Fruit fly (Drosophila melanogaster) whole organism, embryonic: ENCODE data around the gene CG3457.

ENCODE experiments used
- Atf3 ChIP-seq: fragments of 200-800 bp; sonication (Bioruptor generic); optimal IDR thresholded peaks from 3 replicates; lab custom pipeline; 2016; ENCODE audit warnings: missing biosample characterization, missing genetic modification characterization
- B-H2 ChIP-seq: fragments of 200-800 bp; sonication (Bioruptor generic); optimal IDR thresholded peaks from 2 replicates; lab custom pipeline; 2018; ENCODE audit warnings: missing biosample characterization, mild to moderate bottlenecking, missing genetic modification characterization
- CG10209 ChIP-seq: fragments of 200-800 bp; sonication (Bioruptor generic); optimal IDR thresholded peaks from 3 replicates; lab custom pipeline; 2017; ENCODE audit warnings: missing biosample characterization, mild to moderate bottlenecking, missing genetic modification characterization, missing genetic modification reagents
- CG10267 ChIP-seq: fragments of 200-800 bp; sonication (Bioruptor generic); optimal IDR thresholded peaks from 2 replicates; lab custom pipeline; 2018; ENCODE audit warnings: missing biosample characterization, mild to moderate bottlenecking, missing genetic modification characterization, moderate library complexity
- CG12659 ChIP-seq: fragments of 200-800 bp; sonication (Bioruptor generic); optimal IDR thresholded peaks from 3 replicates; lab custom pipeline; 2017; ENCODE audit warnings: mild to moderate bottlenecking, missing biosample characterization, missing genetic modification reagents, missing genetic modification characterization
- CG14667 ChIP-seq: fragments of 200-800 bp; sonication (Bioruptor generic); IDR thresholded peaks from 2 replicates; pipeline ENCODE4 v1.3.6; 2022; ENCODE audit warnings: missing biosample characterization, missing genetic modification characterization
- CG14710 ChIP-seq: fragments of 200-800 bp; sonication (Bioruptor generic); optimal IDR thresholded peaks from 3 replicates; lab custom pipeline; 2019; ENCODE audit warnings: missing biosample characterization, mild to moderate bottlenecking, missing genetic modification characterization, moderate library complexity
- CG15514 ChIP-seq: fragments of 200-800 bp; sonication (Bioruptor generic); optimal IDR thresholded peaks from 3 replicates; lab custom pipeline; 2017; ENCODE audit warnings: missing biosample characterization, missing genetic modification characterization, mild to moderate bottlenecking, moderate library complexity, missing genetic modification reagents
- CG16813 ChIP-seq: fragments of 200-800 bp; sonication (Bioruptor generic); IDR thresholded peaks from 3 replicates; pipeline ENCODE4 v1.3.6; 2022; ENCODE audit warnings: missing biosample characterization, missing genetic modification characterization; ENCODE audit not compliant: partially characterized antibody
- CG18262 ChIP-seq: fragments of 200-800 bp; optimal IDR thresholded peaks from 3 replicates; lab custom pipeline; 2019; ENCODE audit warnings: missing biosample characterization, mild to moderate bottlenecking, missing genetic modification characterization, moderate library complexity
- CG18476 ChIP-seq: fragments of 200-800 bp; sonication (Bioruptor generic); optimal IDR thresholded peaks from 2 replicates; lab custom pipeline; 2016; ENCODE audit warnings: missing biosample characterization, mild to moderate bottlenecking, missing genetic modification characterization
- CG2712 ChIP-seq: fragments of 200-800 bp; optimal IDR thresholded peaks from 3 replicates; lab custom pipeline; 2019; ENCODE audit warnings: missing biosample characterization, mild to moderate bottlenecking, missing genetic modification characterization, moderate library complexity
- CG4282 ChIP-seq: fragments of 200-800 bp; sonication (Bioruptor generic); optimal IDR thresholded peaks from 2 replicates; lab custom pipeline; 2016; ENCODE audit warnings: missing biosample characterization, missing genetic modification characterization
- CG6689 ChIP-seq: fragments of 200-800 bp; sonication (Bioruptor generic); IDR thresholded peaks from 2 replicates; pipeline ENCODE4 v1.3.6; 2022; ENCODE audit warnings: missing biosample characterization, missing genetic modification characterization
- CG7786 ChIP-seq: fragments of 200-800 bp; sonication (Bioruptor generic); optimal IDR thresholded peaks from 2 replicates; lab custom pipeline; 2016; ENCODE audit warnings: missing biosample characterization, missing genetic modification characterization
- CG8281 ChIP-seq: fragments of 200-800 bp; sonication (Bioruptor generic); optimal IDR thresholded peaks from 2 replicates; lab custom pipeline; 2018; ENCODE audit warnings: missing biosample characterization, mild to moderate bottlenecking, missing genetic modification characterization, moderate library complexity
- CG9609 ChIP-seq: fragments of 200-800 bp; sonication (Bioruptor generic); optimal IDR thresholded peaks from 3 replicates; lab custom pipeline; 2016; ENCODE audit warnings: missing biosample characterization, missing genetic modification characterization
- CG9932 ChIP-seq: fragments of 200-800 bp; sonication (Bioruptor generic); IDR thresholded peaks from 2 replicates; pipeline ENCODE4 v1.3.6; 2022; ENCODE audit warnings: missing biosample characterization, missing genetic modification characterization
- CrebB ChIP-seq: fragments of 200-800 bp; sonication (Bioruptor generic); optimal IDR thresholded peaks from 3 replicates; lab custom pipeline; 2018; ENCODE audit warnings: missing biosample characterization, mild to moderate bottlenecking, missing genetic modification characterization
- H15 ChIP-seq: fragments of 200-800 bp; sonication (Bioruptor generic); IDR thresholded peaks from 3 replicates; pipeline ENCODE4 v1.3.6; 2022; ENCODE audit warnings: missing biosample characterization, missing genetic modification characterization
- HmgZ ChIP-seq: fragments of 200-800 bp; sonication (Bioruptor generic); optimal IDR thresholded peaks from 2 replicates; lab custom pipeline; 2018; ENCODE audit warnings: missing biosample characterization, mild to moderate bottlenecking, missing genetic modification characterization
- Hr3 ChIP-seq: fragments of 200-800 bp; sonication (Bioruptor generic); optimal IDR thresholded peaks from 3 replicates; lab custom pipeline; 2016; ENCODE audit warnings: missing biosample characterization, missing genetic modification characterization
- NfI ChIP-seq: fragments of 200-800 bp; sonication (Bioruptor generic); optimal IDR thresholded peaks from 3 replicates; lab custom pipeline; 2018; ENCODE audit warnings: missing biosample characterization, mild to moderate bottlenecking, missing genetic modification characterization, moderate library complexity
- Opbp ChIP-seq: fragments of 200-800 bp; sonication (Bioruptor generic); IDR thresholded peaks from 3 replicates; pipeline ENCODE4 v1.3.6; 2022; ENCODE audit warnings: missing biosample characterization, missing genetic modification characterization; ENCODE audit not compliant: partially characterized antibody
- Ptx1 ChIP-seq: fragments of 200-800 bp; sonication (Bioruptor generic); IDR thresholded peaks from 2 replicates; pipeline ENCODE4 v1.3.6; 2022; ENCODE audit warnings: missing biosample characterization, missing genetic modification characterization
- Trl ChIP-seq, 3 experiments: fragments of >200 bp in 2 of 3; fragments of 200-800 bp in 1 of 3; sonication (Bioruptor generic) in 1 of 3; optimal IDR thresholded peaks; 2 replicates in 1 of 3; 3 replicates in 2 of 3; lab custom pipeline; 2016 to 2017; ENCODE audit warnings: missing biosample characterization in 1 of 3, missing genetic modification characterization in 1 of 3
- Xrp1 ChIP-seq: fragments of 200-800 bp; sonication (Bioruptor generic); IDR thresholded peaks from 2 replicates; pipeline ENCODE4 v1.3.6; 2022; ENCODE audit warnings: missing biosample characterization, missing genetic modification characterization
- al ChIP-seq: fragments of 200-800 bp; sonication (Bioruptor generic); IDR thresholded peaks from 2 replicates; pipeline ENCODE4 v1.3.6; 2022; ENCODE audit warnings: missing biosample characterization, missing genetic modification characterization
- chif ChIP-seq, 2 experiments: fragments of 200-800 bp; sonication (Bioruptor generic); optimal IDR thresholded peaks; 3 replicates each; lab custom pipeline; 2016; ENCODE audit warnings: missing biosample characterization in 2 of 2, missing genetic modification characterization in 2 of 2
- dysf ChIP-seq: fragments of 200-800 bp; sonication (Bioruptor generic); IDR thresholded peaks from 3 replicates; pipeline ENCODE4 v1.3.6; 2022; ENCODE audit warnings: missing biosample characterization, missing genetic modification characterization
- ems ChIP-seq: fragments of 200-800 bp; sonication (Bioruptor generic); optimal IDR thresholded peaks from 3 replicates; lab custom pipeline; 2016; ENCODE audit warnings: missing biosample characterization, missing genetic modification characterization
- en ChIP-seq: fragments of 200-800 bp; sonication (Bioruptor generic); optimal IDR thresholded peaks from 2 replicates; lab custom pipeline; 2016; ENCODE audit warnings: missing biosample characterization, missing genetic modification characterization
- eyg ChIP-seq: fragments of 200-800 bp; sonication (Bioruptor generic); optimal IDR thresholded peaks from 3 replicates; lab custom pipeline; 2016; ENCODE audit warnings: missing biosample characterization, missing genetic modification characterization
- gfzf ChIP-seq: fragments of 200-800 bp; sonication (Bioruptor generic); optimal IDR thresholded peaks from 2 replicates; lab custom pipeline; 2016; ENCODE audit warnings: missing biosample characterization, mild to moderate bottlenecking, missing genetic modification characterization, moderate library complexity
- grau ChIP-seq: fragments of 200-800 bp; optimal IDR thresholded peaks from 3 replicates; lab custom pipeline; 2019; ENCODE audit warnings: missing biosample characterization, mild to moderate bottlenecking, missing genetic modification characterization, moderate library complexity
- grn ChIP-seq: fragments of 200-800 bp; sonication (Bioruptor generic); optimal IDR thresholded peaks from 3 replicates; lab custom pipeline; 2017; ENCODE audit warnings: missing biosample characterization, missing genetic modification characterization
- maf-S ChIP-seq: fragments of 200-800 bp; sonication (Bioruptor generic); optimal IDR thresholded peaks from 2 replicates; lab custom pipeline; 2016; ENCODE audit warnings: missing biosample characterization, missing genetic modification characterization
- nerfin-1 ChIP-seq: fragments of 200-800 bp; sonication (Bioruptor generic); optimal IDR thresholded peaks from 3 replicates; lab custom pipeline; 2019; ENCODE audit warnings: missing biosample characterization, mild to moderate bottlenecking, missing genetic modification characterization, moderate library complexity
- onecut ChIP-seq: fragments of 200-800 bp; sonication (Bioruptor generic); IDR thresholded peaks from 2 replicates; pipeline ENCODE4 v1.3.6; 2022; ENCODE audit warnings: missing biosample characterization, missing genetic modification characterization
- p53 ChIP-seq: fragments of 200-800 bp; sonication (Bioruptor generic); optimal IDR thresholded peaks from 2 replicates; lab custom pipeline; 2016; ENCODE audit warnings: missing biosample characterization, missing genetic modification characterization
- sd ChIP-seq: fragments of 200-800 bp; sonication (Bioruptor generic); optimal IDR thresholded peaks from 3 replicates; lab custom pipeline; 2018; ENCODE audit warnings: missing biosample characterization, mild to moderate bottlenecking, missing genetic modification characterization, moderate library complexity
- slbo ChIP-seq: fragments of 200-800 bp; sonication (Bioruptor generic); IDR thresholded peaks from 2 replicates; pipeline ENCODE4 v1.3.6; 2022; ENCODE audit warnings: missing biosample characterization, missing genetic modification characterization
- sob ChIP-seq: fragments of 200-800 bp; sonication (Bioruptor generic); IDR thresholded peaks from 2 replicates; pipeline ENCODE4 v1.3.6; 2022; ENCODE audit warnings: missing biosample characterization, missing genetic modification characterization
- sqz ChIP-seq: fragments of 200-800 bp; sonication (Bioruptor generic); optimal IDR thresholded peaks from 3 replicates; lab custom pipeline; 2018; ENCODE audit warnings: missing biosample characterization, mild to moderate bottlenecking, missing genetic modification characterization
- tna ChIP-seq: fragments of 200-800 bp; sonication (Bioruptor generic); IDR thresholded peaks from 2 replicates; pipeline ENCODE4 v1.3.6; 2022; ENCODE audit warnings: missing biosample characterization, missing genetic modification characterization; ENCODE audit not compliant: partially characterized antibody
- unpg ChIP-seq: fragments of 200-800 bp; sonication (Bioruptor generic); optimal IDR thresholded peaks from 3 replicates; lab custom pipeline; 2018; ENCODE audit warnings: missing biosample characterization, mild to moderate bottlenecking, missing genetic modification characterization, moderate library complexity
- wor ChIP-seq: fragments of 200-800 bp; sonication (Bioruptor generic); IDR thresholded peaks from 2 replicates; pipeline ENCODE4 v1.3.6; 2022; ENCODE audit warnings: missing biosample characterization, missing genetic modification characterization
- zfh1 ChIP-seq: fragments of 200-800 bp; sonication (Bioruptor generic); IDR thresholded peaks from 3 replicates; pipeline ENCODE4 v1.3.6; 2022; ENCODE audit warnings: missing biosample characterization, missing genetic modification characterization

The CG3457 gene

DNA sequence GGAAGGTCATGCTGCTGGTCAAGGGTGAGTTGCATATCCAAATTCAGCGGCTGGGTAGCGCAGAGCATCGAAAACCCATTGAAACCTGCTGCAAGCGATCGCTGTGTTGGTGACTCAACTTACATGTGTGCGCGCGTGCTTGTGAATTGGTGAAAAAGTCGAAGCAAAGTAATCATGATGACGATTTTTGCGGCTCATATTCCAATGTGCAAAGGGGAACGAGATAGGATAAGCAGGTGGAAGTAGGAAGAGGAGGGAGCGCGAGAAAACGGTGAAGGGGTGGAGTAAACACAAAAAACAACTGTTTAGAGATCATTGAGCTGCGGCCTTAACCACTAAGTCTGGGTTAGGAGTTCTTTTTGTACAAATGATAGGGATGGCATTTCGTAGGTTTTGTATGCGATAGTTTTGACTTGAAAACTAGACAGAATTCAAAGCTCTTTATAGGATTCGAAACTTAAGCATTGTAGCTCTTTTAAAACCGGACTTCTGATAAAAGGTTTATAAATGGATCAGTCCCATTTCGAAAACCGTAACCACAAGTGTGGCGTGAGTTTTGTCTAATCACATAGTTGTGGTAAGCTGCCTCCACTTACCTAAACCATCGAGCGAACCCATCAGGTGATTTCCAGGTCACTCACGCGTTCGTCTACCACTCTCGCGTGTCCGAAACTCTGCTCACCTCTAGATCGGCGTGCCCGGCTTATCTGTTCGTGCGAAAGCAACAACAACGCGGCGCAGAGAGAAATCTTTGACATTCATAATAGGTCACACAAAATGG lies 41.7 kb upstream of the CG3457 start (continued):
- TF ChIP-seq Opbp (0 out of 3 replicates have a peak, but pooled peaks have one; percentile 22), sqz (GFP tag; lab: Kevin White, UChicago) (no peak), CG8281 (tag; lab: Kevin White, UChicago) (no peak), Atf3 (GFP tag; lab: Kevin White, UChicago) (no peak), p53 (GFP tag; lab: Kevin White, UChicago) (no peak), CG14710 (tag; lab: Kevin White, UChicago) (peak; percentile 2), CG12659 (GFP tag; lab: Kevin White, UChicago) (peak; percentile 21), CG18476 (GFP tag; lab: Kevin White, UChicago) (peak; percentile 33), chif (GFP tag; optimal IDR thresholded peaks at IDR 0.05; lab: Kevin White, UChicago) (peak in 1 of 2 experiments; percentile 19), ems (GFP tag; lab: Kevin White, UChicago) (peak; percentile 29), CG7786 (GFP tag; lab: Kevin White, UChicago) (peak; percentile 56), NfI (GFP tag; lab: Kevin White, UChicago) (peak; percentile 23), eyg (peak; percentile 9), sob (peak; percentile 42), al (GFP tag; lab: Robert Waterston, UW) (0 out of 2 replicates have a peak, but pooled peaks have one; percentile 33), unpg (GFP tag; lab: Kevin White, UChicago) (peak; percentile 22), grn (GFP tag; lab: Kevin White, UChicago) (peak; percentile 7), en (GFP tag; lab: Kevin White, UChicago) (no peak), CG4282 (GFP tag; lab: Kevin White, UChicago) (peak; percentile 5), CG6689 (GFP tag; lab: Robert Waterston, UW) (peak; percentile 43; the same call in 1 of the 2 replicates), zfh1 (GFP tag; lab: Robert Waterston, UW) (peak; percentile 12; the same call in 1 of the 3 replicates), CG16813 (GFP tag; lab: Robert Waterston, UW) (peak; percentile 77), wor (no peak), CG2712 (tag; lab: Kevin White, UChicago) (peak; percentile 51), CG10267 (tag; lab: Kevin White, UChicago) (peak; percentile 15), CG9932 (GFP tag; lab: Robert Waterston, UW) (peak; percentile 63; the same call in 1 of the 2 replicates), CG14667 (0 out of 2 replicates have a peak, but pooled peaks have one; percentile 5), gfzf (peak; percentile 13), CG18262 (tag; lab: Kevin White, UChicago) (peak; percentile 37), Trl (optimal IDR thresholded peaks at IDR 0.05; lab: Kevin White, UChicago) (no peak), Trl (GFP tag; optimal IDR thresholded peaks at IDR 0.05; lab: Kevin White, UChicago) (peak; percentile 60), Xrp1 (GFP tag; lab: Robert Waterston, UW) (0 out of 2 replicates have a peak, but pooled peaks have one; percentile 5), H15 (GFP tag; lab: Robert Waterston, UW) (0 out of 3 replicates have a peak, but pooled peaks have one; percentile 12), CG9609 (no peak), sd (no peak), slbo (GFP tag; lab: Robert Waterston, UW) (peak; percentile 45), CG10209 (peak; percentile 13), HmgZ (peak; percentile 42), onecut (GFP tag; lab: Robert Waterston, UW) (0 out of 2 replicates have a peak, but pooled peaks have one; percentile 3), B-H2 (peak; percentile 47), tna (GFP tag; lab: Robert Waterston, UW) (peak; percentile 50; the same call in 1 of the 2 replicates), dysf (GFP tag; lab: Robert Waterston, UW) (peak; percentile 49; the same call in 2 of the 3 replicates), CG15514 (no peak), CrebB (tag; lab: Kevin White, UChicago) (peak; percentile 32), Hr3 (GFP tag; lab: Kevin White, UChicago) (peak; percentile 56), maf-S (GFP tag; lab: Kevin White, UChicago) (peak; percentile 21), grau (tag; lab: Kevin White, UChicago) (peak; percentile 49), Ptx1 (peak; percentile 39), nerfin-1 (tag; lab: Kevin White, UChicago) (peak; percentile 23)
